Fruit fly (Drosophila melanogaster) whole organism, embryonic: ENCODE data around the gene Indy.
A peak's percentile ranks its signal among the peaks of the same experiment; 100 is the strongest.

ENCODE experiments used
- Ada2b ChIP-seq: fragments of 200-800 bp; sonication (Bioruptor generic); IDR thresholded peaks from 2 replicates; pipeline ENCODE4 v1.3.6; 2022; ENCODE audit warnings: missing biosample characterization, missing genetic modification characterization
- B-H2 ChIP-seq: fragments of 200-800 bp; sonication (Bioruptor generic); optimal IDR thresholded peaks from 2 replicates; lab custom pipeline; 2018; ENCODE audit warnings: missing biosample characterization, mild to moderate bottlenecking, missing genetic modification characterization
- CG10147 ChIP-seq: fragments of 200-800 bp; sonication (Bioruptor generic); optimal IDR thresholded peaks from 2 replicates; lab custom pipeline; 2019; ENCODE audit warnings: missing biosample characterization, mild to moderate bottlenecking, missing genetic modification characterization, moderate library complexity
- CG11247 ChIP-seq: fragments of 200-800 bp; sonication (Bioruptor generic); IDR thresholded peaks from 2 replicates; pipeline ENCODE4 v1.3.6; 2022; ENCODE audit warnings: missing biosample characterization, missing genetic modification characterization
- CG12236 ChIP-seq: fragments of 200-800 bp; sonication (Bioruptor generic); optimal IDR thresholded peaks from 2 replicates; lab custom pipeline; 2016; ENCODE audit warnings: missing biosample characterization, missing genetic modification characterization
- CG12391 ChIP-seq: fragments of 200-800 bp; sonication (Bioruptor generic); optimal IDR thresholded peaks from 3 replicates; lab custom pipeline; 2018; ENCODE audit warnings: missing biosample characterization, mild to moderate bottlenecking, missing genetic modification characterization, moderate library complexity
- CG12659 ChIP-seq: fragments of 200-800 bp; sonication (Bioruptor generic); optimal IDR thresholded peaks from 3 replicates; lab custom pipeline; 2017; ENCODE audit warnings: mild to moderate bottlenecking, missing biosample characterization, missing genetic modification reagents, missing genetic modification characterization
- CG13296 ChIP-seq: fragments of 200-800 bp; sonication (Bioruptor generic); optimal IDR thresholded peaks from 3 replicates; lab custom pipeline; 2018; ENCODE audit warnings: missing biosample characterization, mild to moderate bottlenecking, missing genetic modification characterization
- CG13424 ChIP-seq: fragments of 200-800 bp; sonication (Bioruptor generic); optimal IDR thresholded peaks from 2 replicates; lab custom pipeline; 2019; ENCODE audit warnings: missing biosample characterization, mild to moderate bottlenecking, missing genetic modification characterization, moderate library complexity
- CG15269 ChIP-seq: fragments of 200-800 bp; sonication (Bioruptor generic); optimal IDR thresholded peaks from 2 replicates; lab custom pipeline; 2018; ENCODE audit warnings: missing biosample characterization, mild to moderate bottlenecking, missing genetic modification characterization, moderate library complexity
- CG15601 ChIP-seq: fragments of 200-800 bp; sonication (Bioruptor generic); optimal IDR thresholded peaks from 3 replicates; lab custom pipeline; 2019; ENCODE audit warnings: missing biosample characterization, mild to moderate bottlenecking, missing genetic modification characterization, moderate library complexity
- CG17829 ChIP-seq: fragments of 200-800 bp; optimal IDR thresholded peaks from 2 replicates; lab custom pipeline; 2019; ENCODE audit warnings: missing biosample characterization, mild to moderate bottlenecking, missing genetic modification characterization, moderate library complexity
- CG18262 ChIP-seq: fragments of 200-800 bp; optimal IDR thresholded peaks from 3 replicates; lab custom pipeline; 2019; ENCODE audit warnings: missing biosample characterization, mild to moderate bottlenecking, missing genetic modification characterization, moderate library complexity
- CG1832 ChIP-seq: fragments of 200-800 bp; sonication (Bioruptor generic); optimal IDR thresholded peaks from 2 replicates; lab custom pipeline; 2017; ENCODE audit warnings: missing biosample characterization, mild to moderate bottlenecking, missing genetic modification characterization, inconsistent platforms
- CG2678 ChIP-seq: fragments of 200-800 bp; sonication (Bioruptor generic); optimal IDR thresholded peaks from 3 replicates; lab custom pipeline; 2019; ENCODE audit warnings: missing biosample characterization, mild to moderate bottlenecking, missing genetic modification characterization, moderate library complexity
- CG3065 ChIP-seq: fragments of 200-800 bp; sonication (Bioruptor generic); optimal IDR thresholded peaks from 2 replicates; lab custom pipeline; 2016; ENCODE audit warnings: missing biosample characterization, missing genetic modification characterization
- CG34376 ChIP-seq: fragments of 200-800 bp; sonication (Bioruptor generic); optimal IDR thresholded peaks from 2 replicates; lab custom pipeline; 2018; ENCODE audit warnings: missing biosample characterization, mild to moderate bottlenecking, missing genetic modification characterization
- CG3847 ChIP-seq: fragments of 200-800 bp; sonication (Bioruptor generic); IDR thresholded peaks from 2 replicates; pipeline ENCODE4 v1.3.6; 2022; ENCODE audit warnings: missing biosample characterization, missing genetic modification characterization
- CG6175 ChIP-seq: fragments of 200-800 bp; sonication (Bioruptor generic); IDR thresholded peaks from 3 replicates; pipeline ENCODE4 v1.3.6; 2022; ENCODE audit warnings: missing biosample characterization, missing genetic modification characterization
- CG6765 ChIP-seq: fragments of 200-800 bp; sonication (Bioruptor generic); optimal IDR thresholded peaks from 3 replicates; lab custom pipeline; 2017; ENCODE audit warnings: missing biosample characterization, mild to moderate bottlenecking, missing genetic modification characterization
- CG6813 ChIP-seq: fragments of 200-800 bp; sonication (Bioruptor generic); optimal IDR thresholded peaks from 2 replicates; lab custom pipeline; 2017; ENCODE audit warnings: missing biosample characterization, missing genetic modification characterization, mild to moderate bottlenecking, moderate library complexity, missing genetic modification reagents
- CG7839 ChIP-seq: fragments of 200-800 bp; sonication (Bioruptor generic); optimal IDR thresholded peaks from 3 replicates; lab custom pipeline; 2018; ENCODE audit warnings: missing biosample characterization, mild to moderate bottlenecking, missing genetic modification characterization, moderate library complexity
- Camta ChIP-seq: fragments of 200-800 bp; sonication (Bioruptor generic); optimal IDR thresholded peaks from 2 replicates; lab custom pipeline; 2016; ENCODE audit warnings: missing biosample characterization, missing genetic modification characterization
- D19A ChIP-seq: fragments of 200-800 bp; optimal IDR thresholded peaks from 3 replicates; lab custom pipeline; 2019; ENCODE audit warnings: missing biosample characterization, mild to moderate bottlenecking, missing genetic modification characterization, moderate library complexity
- Deaf1 ChIP-seq: fragments of 200-800 bp; optimal IDR thresholded peaks from 3 replicates; lab custom pipeline; 2019; ENCODE audit warnings: missing biosample characterization, mild to moderate bottlenecking, missing genetic modification characterization, moderate library complexity
- Dp ChIP-seq: fragments of 200-800 bp; sonication (Bioruptor generic); optimal IDR thresholded peaks from 2 replicates; lab custom pipeline; 2018; ENCODE audit warnings: missing biosample characterization, mild to moderate bottlenecking, missing genetic modification characterization, moderate library complexity
- E2f1 ChIP-seq: fragments of 200-800 bp; sonication (Bioruptor generic); IDR thresholded peaks from 2 replicates; pipeline ENCODE4 v1.3.6; 2022; ENCODE audit warnings: missing biosample characterization, missing genetic modification characterization
- Fer1 ChIP-seq: fragments of 200-800 bp; sonication (Bioruptor generic); optimal IDR thresholded peaks from 2 replicates; lab custom pipeline; 2017; ENCODE audit warnings: missing biosample characterization, mild to moderate bottlenecking, missing genetic modification characterization
- HLH54F ChIP-seq: fragments of 200-800 bp; sonication (Bioruptor generic); optimal IDR thresholded peaks from 3 replicates; lab custom pipeline; 2016; ENCODE audit warnings: missing biosample characterization, missing genetic modification characterization
- HLHmδ ChIP-seq: fragments of 200-800 bp; sonication (Bioruptor generic); optimal IDR thresholded peaks from 2 replicates; lab custom pipeline; 2018; ENCODE audit warnings: missing biosample characterization, mild to moderate bottlenecking, missing genetic modification characterization, moderate library complexity
- NK7.1 ChIP-seq: fragments of 200-800 bp; sonication (Bioruptor generic); optimal IDR thresholded peaks from 3 replicates; lab custom pipeline; 2016; ENCODE audit warnings: missing biosample characterization, missing genetic modification characterization
- Oaz ChIP-seq: fragments of 200-800 bp; sonication (Bioruptor generic); IDR thresholded peaks from 2 replicates; pipeline ENCODE4 v1.3.6; 2022; ENCODE audit warnings: missing biosample characterization, missing genetic modification characterization
- Side ChIP-seq: fragments of 200-800 bp; sonication (Bioruptor generic); optimal IDR thresholded peaks from 2 replicates; lab custom pipeline; 2016; ENCODE audit warnings: missing biosample characterization, missing genetic modification characterization
- Trl ChIP-seq, 3 experiments: fragments of >200 bp in 2 of 3; fragments of 200-800 bp in 1 of 3; sonication (Bioruptor generic) in 1 of 3; optimal IDR thresholded peaks; 2 replicates in 1 of 3; 3 replicates in 2 of 3; lab custom pipeline; 2016 to 2017; ENCODE audit warnings: missing biosample characterization in 1 of 3, missing genetic modification characterization in 1 of 3
- Usf ChIP-seq: fragments of 200-800 bp; sonication (Bioruptor generic); optimal IDR thresholded peaks from 2 replicates; lab custom pipeline; 2017; ENCODE audit warnings: missing genotype, missing biosample characterization, missing genetic modification characterization
- Xrp1 ChIP-seq: fragments of 200-800 bp; sonication (Bioruptor generic); IDR thresholded peaks from 2 replicates; pipeline ENCODE4 v1.3.6; 2022; ENCODE audit warnings: missing biosample characterization, missing genetic modification characterization
- chm ChIP-seq: fragments of 200-800 bp; sonication (Bioruptor generic); IDR thresholded peaks from 2 replicates; pipeline ENCODE4 v1.3.6; 2022; ENCODE audit warnings: missing biosample characterization, missing genetic modification characterization
- chn ChIP-seq: fragments of 200-800 bp; sonication (Bioruptor generic); optimal IDR thresholded peaks from 2 replicates; lab custom pipeline; 2016; ENCODE audit warnings: missing biosample characterization, missing genetic modification characterization
- ems ChIP-seq: fragments of 200-800 bp; sonication (Bioruptor generic); optimal IDR thresholded peaks from 3 replicates; lab custom pipeline; 2016; ENCODE audit warnings: missing biosample characterization, missing genetic modification characterization
- exex ChIP-seq: fragments of 200-800 bp; sonication (Bioruptor generic); optimal IDR thresholded peaks from 4 replicates; lab custom pipeline; 2018; ENCODE audit warnings: missing biosample characterization, mild to moderate bottlenecking, missing genetic modification characterization, moderate library complexity
- grn ChIP-seq: fragments of 200-800 bp; sonication (Bioruptor generic); optimal IDR thresholded peaks from 3 replicates; lab custom pipeline; 2017; ENCODE audit warnings: missing biosample characterization, missing genetic modification characterization
- ken ChIP-seq: fragments of 200-800 bp; sonication (Bioruptor generic); IDR thresholded peaks from 3 replicates; pipeline ENCODE4 v1.3.6; 2022; ENCODE audit warnings: missing biosample characterization, missing genetic modification characterization
- kni ChIP-seq: fragments of 200-800 bp; sonication (Bioruptor generic); optimal IDR thresholded peaks from 3 replicates; lab custom pipeline; 2017; ENCODE audit warnings: mild to moderate bottlenecking, missing biosample characterization, missing genetic modification reagents, missing genetic modification characterization
- prd ChIP-seq, 3 experiments: fragments of >200 bp in 2 of 3; fragments of 200-800 bp in 1 of 3; sonication (Bioruptor generic) in 1 of 3; optimal IDR thresholded peaks in 2 of 3; IDR thresholded peaks in 1 of 3; 2 replicates in 2 of 3; 3 replicates in 1 of 3; pipeline versions ENCODE4 v1.3.6 to Lab custom; 2017 to 2022; ENCODE audit warnings: missing biosample characterization in 1 of 3, missing genetic modification characterization in 1 of 3
- pros ChIP-seq: fragments of 200-800 bp; sonication (Bioruptor generic); optimal IDR thresholded peaks from 3 replicates; lab custom pipeline; 2019; ENCODE audit warnings: missing biosample characterization, mild to moderate bottlenecking, missing genetic modification characterization, moderate library complexity
- sisA ChIP-seq: fragments of 200-800 bp; sonication (Bioruptor generic); IDR thresholded peaks from 2 replicates; pipeline ENCODE4 v1.3.6; 2022; ENCODE audit warnings: missing biosample characterization, missing genetic modification characterization
- slbo ChIP-seq: fragments of 200-800 bp; sonication (Bioruptor generic); IDR thresholded peaks from 2 replicates; pipeline ENCODE4 v1.3.6; 2022; ENCODE audit warnings: missing biosample characterization, missing genetic modification characterization
- so ChIP-seq: fragments of 200-800 bp; sonication (Bioruptor generic); IDR thresholded peaks from 3 replicates; pipeline ENCODE4 v1.3.6; 2022; ENCODE audit warnings: missing biosample characterization, missing genetic modification characterization
- sr ChIP-seq: fragments of 200-800 bp; sonication (Bioruptor generic); IDR thresholded peaks from 3 replicates; pipeline ENCODE4 v1.3.6; 2022; ENCODE audit warnings: missing biosample characterization, missing genetic modification characterization
- sug ChIP-seq: fragments of 200-800 bp; optimal IDR thresholded peaks from 2 replicates; lab custom pipeline; 2019; ENCODE audit warnings: missing biosample characterization, mild to moderate bottlenecking, missing genetic modification characterization, moderate library complexity
- vfl ChIP-seq: fragments of 200-800 bp; sonication (Bioruptor generic); optimal IDR thresholded peaks from 2 replicates; lab custom pipeline; 2016; ENCODE audit warnings: missing biosample characterization, missing genetic modification characterization

The Indy gene

dm6 chr3L:18834924-18835323, 11.1 kb downstream of the Indy start (continued):
- TF ChIP-seq NK7.1 (no peak), CG6175 (GFP tag; lab: Robert Waterston, UW) (no peak), vfl (no peak), CG17829 (no peak), E2f1 (no peak), Usf (GFP tag; lab: Kevin White, UChicago) (no peak), slbo (GFP tag; lab: Robert Waterston, UW) (no peak), ken (GFP tag; lab: Robert Waterston, UW) (no peak), grn (GFP tag; lab: Kevin White, UChicago) (peak; percentile 73), D19A (tag; lab: Kevin White, UChicago) (no peak), sisA (GFP tag; lab: Robert Waterston, UW) (no peak), CG6813 (GFP tag; lab: Kevin White, UChicago) (no peak), ems (GFP tag; lab: Kevin White, UChicago) (no peak), Trl (optimal IDR thresholded peaks at IDR 0.05; lab: Kevin White, UChicago) (peak; percentile 13), Trl (GFP tag; optimal IDR thresholded peaks at IDR 0.05; lab: Kevin White, UChicago) (no peak), CG13424 (no peak), Side (no peak), chn (GFP tag; lab: Kevin White, UChicago) (no peak), CG3065 (GFP tag; lab: Kevin White, UChicago) (peak; percentile 53), CG1832 (no peak), kni (GFP tag; lab: Kevin White, UChicago) (no peak), so (GFP tag; lab: Robert Waterston, UW) (no peak), CG6765 (GFP tag; lab: Kevin White, UChicago) (no peak), sr (GFP tag; lab: Robert Waterston, UW) (no peak), CG34376 (GFP tag; lab: Kevin White, UChicago) (peak; percentile 30), CG18262 (tag; lab: Kevin White, UChicago) (no peak), HLHmδ (GFP tag; lab: Kevin White, UChicago) (no peak), HLH54F (GFP tag; lab: Kevin White, UChicago) (no peak), sug (tag; lab: Kevin White, UChicago) (peak; percentile 20)

dm6 chr3L:18833234-18833633, 12.8 kb downstream of the Indy start:
- peak; percentile 52 for TF ChIP-seq CG15269
- peak; percentile 58 for TF ChIP-seq CG6813 (GFP tag; lab: Kevin White, UChicago)
- TF ChIP-seq Oaz (GFP tag; lab: Robert Waterston, UW) = no peak
- no peak for TF ChIP-seq chm
- peak; percentile 18 for TF ChIP-seq CG2678 (tag; lab: Kevin White, UChicago)
- no peak for TF ChIP-seq CG3847
- no peak for TF ChIP-seq CG7839 (tag; lab: Kevin White, UChicago)
- TF ChIP-seq Xrp1 (GFP tag; lab: Robert Waterston, UW) = 0 out of 2 replicates have a peak, but pooled peaks have one; percentile 10
- TF ChIP-seq CG13296 (GFP tag; lab: Kevin White, UChicago) = peak; percentile 15
- peak; percentile 62 for TF ChIP-seq Fer1 (GFP tag; lab: Kevin White, UChicago)
- peak; percentile 20 for TF ChIP-seq CG10147 (GFP tag; lab: Kevin White, UChicago)
- TF ChIP-seq pros (GFP tag; lab: Kevin White, UChicago) = no peak
- no peak for TF ChIP-seq Camta (GFP tag; lab: Kevin White, UChicago)
- TF ChIP-seq Ada2b (GFP tag; lab: Robert Waterston, UW) = no peak
- peak; percentile 52 for TF ChIP-seq B-H2 (GFP tag; lab: Kevin White, UChicago)
- no peak for TF ChIP-seq CG12391 (tag; lab: Kevin White, UChicago)
- TF ChIP-seq CG12659 (GFP tag; lab: Kevin White, UChicago) = peak; percentile 32
- TF ChIP-seq CG12236 = no peak
- no peak for TF ChIP-seq CG15601 (tag; lab: Kevin White, UChicago)
- no peak for TF ChIP-seq prd (optimal IDR thresholded peaks at IDR 0.05; lab: Kevin White, UChicago)
- no peak for TF ChIP-seq prd (GFP tag; IDR thresholded peaks at IDR 0.05; lab: Robert Waterston, UW)
- TF ChIP-seq Dp (GFP tag; lab: Kevin White, UChicago) = no peak
- peak; percentile 14 for TF ChIP-seq Deaf1 (tag; lab: Kevin White, UChicago)
- TF ChIP-seq exex (tag; lab: Kevin White, UChicago) = peak; percentile 2
- no peak for TF ChIP-seq CG11247
